Worm (Caenorhabditis elegans) whole organism, mixed stage, embryonic: ENCODE data around the gene scrm-3.

Experiments
- blmp-1 ChIP-seq: fragments of 150-350 bp; optimal IDR thresholded peaks from 2 replicates; lab custom pipeline; 2014; ENCODE audit warnings: missing biosample characterization, missing genetic modification characterization
- ceh-39 ChIP-seq: fragments of 150-350 bp; optimal IDR thresholded peaks from 2 replicates; lab custom pipeline; 2014; ENCODE audit warnings: missing biosample characterization, missing genetic modification characterization
- ceh-43 ChIP-seq: fragments of 200-800 bp; sonication (Bioruptor generic); optimal IDR thresholded peaks from 2 replicates; lab custom pipeline; 2018; ENCODE audit warnings: mild to moderate bottlenecking, missing genetic modification characterization, moderate library complexity, missing compliant biosample characterization
- ceh-83 ChIP-seq: fragments of 200-800 bp; sonication (Bioruptor generic); optimal IDR thresholded peaks from 2 replicates; lab custom pipeline; 2018; ENCODE audit warnings: mild to moderate bottlenecking, missing genetic modification characterization, missing compliant biosample characterization
- ces-1 ChIP-seq: fragments of 150-350 bp; optimal IDR thresholded peaks from 2 replicates; lab custom pipeline; 2014; ENCODE audit warnings: missing biosample characterization, missing genetic modification reagents, missing genetic modification characterization
- cnd-1 ChIP-seq: fragments of 200-800 bp; sonication (Bioruptor generic); optimal IDR thresholded peaks from 2 replicates; lab custom pipeline; 2018; ENCODE audit warnings: mild to moderate bottlenecking, missing genetic modification characterization, missing compliant biosample characterization
- drap-1 ChIP-seq: fragments of 200-800 bp; sonication (Bioruptor generic); optimal IDR thresholded peaks from 3 replicates; lab custom pipeline; 2018; ENCODE audit warnings: mild to moderate bottlenecking, missing genetic modification characterization, missing compliant biosample characterization
- elt-1 ChIP-seq: sonication (generic microtip); optimal IDR thresholded peaks from 2 replicates; lab custom pipeline; 2017; ENCODE audit warnings: missing genetic modification characterization, mild to moderate bottlenecking, missing compliant biosample characterization, antibody characterized with exemption, moderate library complexity, borderline replicate concordance; ENCODE audit not compliant: insufficient read depth
- elt-3 ChIP-seq: fragments of 150-350 bp; optimal IDR thresholded peaks from 2 replicates; lab custom pipeline; 2014; ENCODE audit warnings: missing biosample characterization, missing genetic modification characterization
- flh-1 ChIP-seq: fragments of 200-800 bp; sonication (Bioruptor generic); optimal IDR thresholded peaks from 2 replicates; lab custom pipeline; 2018; ENCODE audit warnings: mild to moderate bottlenecking, missing genetic modification characterization, moderate library complexity, missing compliant biosample characterization
- ham-2 ChIP-seq: fragments of 200-800 bp; sonication (Bioruptor generic); optimal IDR thresholded peaks from 2 replicates; lab custom pipeline; 2018; ENCODE audit warnings: mild to moderate bottlenecking, missing genetic modification characterization, missing compliant biosample characterization
- hlh-1 ChIP-seq: fragments of 150-350 bp; optimal IDR thresholded peaks from 2 replicates; lab custom pipeline; 2014; ENCODE audit warnings: missing biosample characterization, missing genetic modification reagents, missing genetic modification characterization
- lin-13 ChIP-seq: fragments of 150-350 bp; optimal IDR thresholded peaks from 2 replicates; lab custom pipeline; 2014; ENCODE audit warnings: missing biosample characterization, missing genetic modification characterization
- lin-32 ChIP-seq: fragments of 200-800 bp; sonication (Bioruptor generic); optimal IDR thresholded peaks from 2 replicates; lab custom pipeline; 2018; ENCODE audit warnings: mild to moderate bottlenecking, missing genetic modification characterization, missing compliant biosample characterization
- lsy-2 ChIP-seq: fragments of 150-350 bp; optimal IDR thresholded peaks from 2 replicates; lab custom pipeline; 2014; ENCODE audit warnings: missing biosample characterization, missing genetic modification characterization
- mep-1 ChIP-seq: fragments of 150-350 bp; optimal IDR thresholded peaks from 2 replicates; lab custom pipeline; 2017; ENCODE audit warnings: missing biosample characterization, missing genetic modification reagents, missing genetic modification characterization, inconsistent platforms
- mls-2 ChIP-seq: sonication (generic microtip); optimal IDR thresholded peaks from 2 replicates; lab custom pipeline; 2016; ENCODE audit warnings: mild to moderate bottlenecking, missing genetic modification characterization, moderate library complexity, missing compliant biosample characterization
- nhr-12 ChIP-seq: fragments of 150-350 bp; optimal IDR thresholded peaks from 2 replicates; lab custom pipeline; 2014; ENCODE audit warnings: missing biosample characterization, missing genetic modification characterization
- nhr-237 ChIP-seq: fragments of 150-350 bp; optimal IDR thresholded peaks from 2 replicates; lab custom pipeline; 2014; ENCODE audit warnings: missing biosample characterization, missing genetic modification characterization
- nhr-28 ChIP-seq: fragments of 150-350 bp; optimal IDR thresholded peaks from 2 replicates; lab custom pipeline; 2014; ENCODE audit warnings: missing biosample characterization, missing genetic modification characterization
- nhr-76 ChIP-seq: sonication (generic microtip); optimal IDR thresholded peaks from 2 replicates; lab custom pipeline; 2017; ENCODE audit warnings: missing biosample characterization, missing genetic modification characterization
- pha-4 ChIP-seq: fragments of 150-350 bp; optimal IDR thresholded peaks from 2 replicates; lab custom pipeline; 2018; ENCODE audit warnings: missing biosample characterization, missing genetic modification reagents, missing genetic modification characterization
- sem-2 ChIP-seq: fragments of 200-800 bp; sonication (Bioruptor generic); optimal IDR thresholded peaks from 2 replicates; lab custom pipeline; 2018; ENCODE audit warnings: mild to moderate bottlenecking, missing genetic modification characterization, missing compliant biosample characterization
- snpc-4 ChIP-seq: fragments of 150-350 bp; optimal IDR thresholded peaks from 2 replicates; lab custom pipeline; 2014; ENCODE audit warnings: missing biosample characterization, missing genetic modification characterization
- sptf-1 ChIP-seq: sonication (generic microtip); optimal IDR thresholded peaks from 2 replicates; lab custom pipeline; 2017; ENCODE audit warnings: mild to moderate bottlenecking, missing genetic modification characterization, moderate library complexity, missing compliant biosample characterization
- tbx-8 ChIP-seq: fragments of 200-800 bp; sonication (Bioruptor generic); optimal IDR thresholded peaks from 2 replicates; lab custom pipeline; 2018; ENCODE audit warnings: mild to moderate bottlenecking, missing genetic modification characterization, moderate library complexity, missing compliant biosample characterization
- unc-120 ChIP-seq: sonication (generic microtip); optimal IDR thresholded peaks from 2 replicates; lab custom pipeline; 2017; ENCODE audit warnings: missing genetic modification characterization, missing compliant biosample characterization; ENCODE audit not compliant: poor library complexity, severe bottlenecking
- unc-62 ChIP-seq: fragments of 150-350 bp; optimal IDR thresholded peaks from 2 replicates; lab custom pipeline; 2014; ENCODE audit warnings: missing biosample characterization, missing genetic modification reagents, missing genetic modification characterization
- zip-8 ChIP-seq: fragments of 150-350 bp; optimal IDR thresholded peaks from 2 replicates; lab custom pipeline; 2014; ENCODE audit warnings: missing biosample characterization, missing genetic modification characterization

The scrm-3 gene

ce11 chrV:3351266-3351665 lies 5.7 kb downstream of the scrm-3 start, which contains the start of gene str-63:
str-63 (plus strand) TSS chrV:3351566.
- no peak for TF ChIP-seq ham-2 (GFP tag; lab: Kevin White, UChicago)
- TF ChIP-seq nhr-237 (tag; lab: Kevin White, UChicago), result no peak
- TF ChIP-seq tbx-8 (GFP tag; lab: Kevin White, UChicago), result no peak
- no peak for TF ChIP-seq lsy-2
- no peak for TF ChIP-seq sem-2
- no peak for TF ChIP-seq pha-4 (tag; lab: Kevin White, UChicago)
- TF ChIP-seq lin-13, result no peak
- no peak for TF ChIP-seq snpc-4 (tag; lab: Kevin White, UChicago)
- no peak for TF ChIP-seq blmp-1 (tag; lab: Kevin White, UChicago)

- TF ChIP-seq flh-1, result no peak
- TF ChIP-seq blmp-1 (tag; lab: Kevin White, UChicago), result no peak
- TF ChIP-seq nhr-28 (tag; lab: Kevin White, UChicago), result no peak
- no peak for TF ChIP-seq elt-1 (tag; lab: Kevin White, UChicago)
- no peak for TF ChIP-seq sptf-1
- no peak for TF ChIP-seq ces-1 (GFP tag; lab: Kevin White, UChicago)
- TF ChIP-seq zip-8 (tag; lab: Kevin White, UChicago), result no peak
- TF ChIP-seq nhr-76, result no peak
These were observed 7.1 kb downstream of the scrm-3 start, which contains the start of gene C17B7.15 for ce11 chrV:3349877-3350276. C17B7.15 (plus strand) TSS chrV:3350177.

ce11 chrV:3347486-3347885 lies 9.5 kb downstream of the scrm-3 start:
- TF ChIP-seq ces-1 (GFP tag; lab: Kevin White, UChicago) (no peak), cnd-1 (tag; lab: Kevin White, UChicago) (no peak), drap-1 (GFP tag; lab: Kevin White, UChicago) (no peak), ceh-43 (no peak)

- no peak for TF ChIP-seq unc-120 (tag; lab: Kevin White, UChicago)
- TF ChIP-seq mls-2 (tag; lab: Kevin White, UChicago), result no peak
- TF ChIP-seq, all 35 proteins: peak for 0
These were observed 10.5 kb downstream of the scrm-3 start, which contains the start of gene fbxa-65 for ce11 chrV:3346434-3347019. fbxa-65 (minus strand) TSS chrV:3346484.

ce11 chrV:3344001-3344400 lies 13.0 kb downstream of the scrm-3 start:
- TF ChIP-seq elt-1 (tag; lab: Kevin White, UChicago), result no peak
- TF ChIP-seq ces-1 (GFP tag; lab: Kevin White, UChicago), result no peak
- no peak for TF ChIP-seq nhr-28 (tag; lab: Kevin White, UChicago)
- no peak for TF ChIP-seq ceh-83
- TF ChIP-seq ceh-39, result no peak
- no peak for TF ChIP-seq unc-120 (tag; lab: Kevin White, UChicago)
- no peak for TF ChIP-seq lin-13
- no peak for TF ChIP-seq sem-2
- no peak for TF ChIP-seq hlh-1
- TF ChIP-seq ceh-43, result no peak
- no peak for TF ChIP-seq flh-1
- no peak for TF ChIP-seq drap-1 (GFP tag; lab: Kevin White, UChicago)
- no peak for TF ChIP-seq elt-3
- TF ChIP-seq mls-2 (tag; lab: Kevin White, UChicago), result no peak
- no peak for TF ChIP-seq lsy-2
- no peak for TF ChIP-seq nhr-12 (tag; lab: Kevin White, UChicago)
- no peak for TF ChIP-seq ham-2 (GFP tag; lab: Kevin White, UChicago)
- TF ChIP-seq sptf-1, result no peak
- no peak for TF ChIP-seq mep-1 (tag; lab: Kevin White, UChicago)
- TF ChIP-seq lin-32 (GFP tag; lab: Kevin White, UChicago), result no peak

- no peak for TF ChIP-seq unc-62
- TF ChIP-seq ham-2 (GFP tag; lab: Kevin White, UChicago), result no peak
- TF ChIP-seq mls-2 (tag; lab: Kevin White, UChicago), result no peak
- no peak for TF ChIP-seq drap-1 (GFP tag; lab: Kevin White, UChicago)
- no peak for TF ChIP-seq blmp-1 (tag; lab: Kevin White, UChicago)
- no peak for TF ChIP-seq pha-4 (tag; lab: Kevin White, UChicago)
- TF ChIP-seq tbx-8 (GFP tag; lab: Kevin White, UChicago), result no peak
- TF ChIP-seq ceh-39, result no peak
- TF ChIP-seq cnd-1 (tag; lab: Kevin White, UChicago), result no peak
- TF ChIP-seq zip-8 (tag; lab: Kevin White, UChicago), result no peak
These were observed 14.5 kb downstream of the scrm-3 start, which contains the start of gene C17B7.3 for ce11 chrV:3342504-3342903. C17B7.3 (plus strand) TSS chrV:3342804.
